Worm (Caenorhabditis elegans) whole organism, young adult: ENCODE results near the gene F18G5.1.

ENCODE experiments used
- Y53F4B.3 ChIP-seq: fragments of 200-800 bp; sonication (Bioruptor generic); IDR thresholded peaks from 2 replicates; pipeline ENCODE4 v1.3.6; 2022; ENCODE audit warnings: missing genetic modification reagents, missing genetic modification characterization, missing compliant biosample characterization
- Y56A3A.18 ChIP-seq: fragments of 200-800 bp; sonication (Bioruptor generic); IDR thresholded peaks from 2 replicates; pipeline ENCODE4 v1.3.6; 2022; ENCODE audit warnings: missing genetic modification reagents, missing genetic modification characterization, missing compliant biosample characterization
- Y95B8A.8 ChIP-seq: fragments of 200-800 bp; sonication (Bioruptor generic); IDR thresholded peaks from 2 replicates; pipeline ENCODE4 v1.3.6; 2022; ENCODE audit warnings: missing genetic modification reagents, missing genetic modification characterization, missing compliant biosample characterization
- ZK185.1 ChIP-seq: sonication (generic microtip); optimal IDR thresholded peaks from 2 replicates; lab custom pipeline; 2016; ENCODE audit warnings: mild to moderate bottlenecking, missing genetic modification characterization, missing compliant biosample characterization; ENCODE audit not compliant: poor library complexity, severe bottlenecking
- akir-1 ChIP-seq: fragments of 200-800 bp; sonication (Bioruptor generic); optimal IDR thresholded peaks from 2 replicates; lab custom pipeline; 2018; ENCODE audit warnings: mild to moderate bottlenecking, missing genetic modification characterization, moderate library complexity, missing compliant biosample characterization
- attf-5 ChIP-seq: fragments of 200-800 bp; sonication (Bioruptor generic); optimal IDR thresholded peaks from 2 replicates; lab custom pipeline; 2018; ENCODE audit warnings: mild to moderate bottlenecking, missing genetic modification characterization, missing compliant biosample characterization
- attf-6 ChIP-seq: fragments of 200-800 bp; sonication (Bioruptor generic); IDR thresholded peaks from 2 replicates; pipeline ENCODE4 v1.3.6; 2022; ENCODE audit warnings: missing genetic modification reagents, missing genetic modification characterization, missing compliant biosample characterization
- ccch-3 ChIP-seq: fragments of 200-800 bp; sonication (Bioruptor generic); optimal IDR thresholded peaks from 2 replicates; lab custom pipeline; 2018; ENCODE audit warnings: mild to moderate bottlenecking, missing genetic modification characterization, missing compliant biosample characterization
- him-1 ChIP-seq: sonication (generic microtip); optimal IDR thresholded peaks from 2 replicates; lab custom pipeline; 2016; ENCODE audit warnings: missing genotype, missing genetic modification reagents, missing genetic modification characterization, missing compliant biosample characterization
- hlh-26 ChIP-seq: fragments of 200-800 bp; sonication (Bioruptor generic); conservative IDR thresholded peaks from 2 replicates; pipeline ENCODE4 v1.3.6; 2022; ENCODE audit warnings: missing genetic modification reagents, missing genetic modification characterization, missing compliant biosample characterization
- hmg-1.2 ChIP-seq: fragments of 200-800 bp; sonication (Bioruptor generic); IDR thresholded peaks from 2 replicates; pipeline ENCODE4 v1.3.6; 2022; ENCODE audit warnings: missing genetic modification reagents, missing genetic modification characterization, missing compliant biosample characterization
- lin-35 ChIP-seq, 3 experiments: fragments of 150-350 bp in 2 of 3; sonication (generic microtip) in 1 of 3; optimal IDR thresholded peaks; 2 replicates each; lab custom pipeline; 2014 to 2018; ENCODE audit warnings: missing biosample characterization in 3 of 3, missing genetic modification characterization in 3 of 3, missing genetic modification reagents in 3 of 3
- madf-3 ChIP-seq: fragments of 200-800 bp; sonication (Bioruptor generic); IDR thresholded peaks from 2 replicates; pipeline ENCODE4 v1.3.6; 2022; ENCODE audit warnings: missing genetic modification reagents, missing genetic modification characterization, missing compliant biosample characterization
- mcd-1 ChIP-seq: fragments of 200-800 bp; sonication (Bioruptor generic); IDR thresholded peaks from 2 replicates; pipeline ENCODE4 v1.3.6; 2022; ENCODE audit warnings: missing genetic modification reagents, missing genetic modification characterization, missing compliant biosample characterization
- nhr-179 ChIP-seq: sonication (generic microtip); optimal IDR thresholded peaks from 2 replicates; lab custom pipeline; 2016; ENCODE audit warnings: mild to moderate bottlenecking, missing genetic modification characterization, missing compliant biosample characterization
- snpc-4 ChIP-seq, 5 experiments: fragments of 150-350 bp in 1 of 5; sonication (generic microtip) in 4 of 5; optimal IDR thresholded peaks; 2 replicates each; lab custom pipeline; 2014 to 2018; ENCODE audit warnings: missing genetic modification characterization in 5 of 5, missing biosample characterization in 3 of 5, antibody characterized with exemption in 2 of 5, mild to moderate bottlenecking in 2 of 5, missing compliant biosample characterization in 2 of 5, missing genotype in 2 of 5, moderate library complexity in 2 of 5, missing genetic modification reagents in 1 of 5

F18G5.1 gene

ce11 chrX:9303422-9303821, 43.8 kb downstream of the F18G5.1 start, which contains the start of gene tmc-2:
Gene tmc-2, plus strand, starts transcription at chrX:9303722.
- TF ChIP-seq akir-1 (GFP tag; lab: Kevin White, UChicago) (no peak), Y53F4B.3 (GFP tag; lab: Robert Waterston, UW) (no peak), nhr-179 (tag; lab: Kevin White, UChicago) (no peak), snpc-4 (GFP tag; optimal IDR thresholded peaks at IDR 0.05; lab: Kevin White, UChicago) (no peak), snpc-4 (tag; optimal IDR thresholded peaks at IDR 0.05; lab: Kevin White, UChicago) (no peak), him-1 (tag; lab: Kevin White, UChicago) (no peak), madf-3 (no peak), ZK185.1 (tag; lab: Kevin White, UChicago) (no peak), hlh-26 (no peak), Y56A3A.18 (GFP tag; lab: Robert Waterston, UW) (no peak), attf-5 (GFP tag; lab: Kevin White, UChicago) (no peak), ccch-3 (GFP tag; lab: Kevin White, UChicago) (no peak), lin-35 (GFP tag; optimal IDR thresholded peaks at IDR 0.05; lab: Kevin White, UChicago) (no peak), hmg-1.2 (GFP tag; lab: Robert Waterston, UW) (no peak), Y95B8A.8 (GFP tag; lab: Robert Waterston, UW) (no peak), mcd-1 (GFP tag; lab: Robert Waterston, UW) (no peak), attf-6 (GFP tag; lab: Robert Waterston, UW) (no peak)
- TF ChIP-seq, all 124 proteins: peak for 0
